Worm (Caenorhabditis elegans): ENCODE data around the gene vnut-1.

The vnut-1 gene

DNA sequence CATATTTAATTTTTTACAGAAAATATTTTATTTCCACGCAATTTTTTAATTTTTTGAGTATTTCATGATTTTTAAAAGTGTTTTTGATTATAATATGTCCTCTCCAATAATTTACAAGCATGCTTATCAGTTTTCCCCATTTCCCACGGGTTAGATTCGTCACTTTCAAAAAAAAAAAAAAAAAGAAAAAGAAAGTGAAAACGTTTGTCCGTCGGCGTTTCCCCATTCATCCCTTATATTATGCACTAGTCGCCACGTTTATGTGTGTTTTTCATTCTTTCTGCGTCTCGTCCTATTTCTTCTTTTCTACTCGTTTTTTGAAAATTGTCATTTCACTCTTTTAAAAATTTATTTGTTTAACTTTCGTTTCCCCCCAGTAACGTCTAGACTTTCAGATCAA lies at the start of gene vnut-1:
TSS of gene vnut-1 (plus strand) at position 396 of the 400 bp plus-strand sequence.
- TF ChIP-seq snpc-4 (tag; optimal IDR thresholded peaks at IDR 0.05), result no peak
- TF ChIP-seq blmp-1 (tag; optimal IDR thresholded peaks at IDR 0.05), result peak; percentile 58

DNA sequence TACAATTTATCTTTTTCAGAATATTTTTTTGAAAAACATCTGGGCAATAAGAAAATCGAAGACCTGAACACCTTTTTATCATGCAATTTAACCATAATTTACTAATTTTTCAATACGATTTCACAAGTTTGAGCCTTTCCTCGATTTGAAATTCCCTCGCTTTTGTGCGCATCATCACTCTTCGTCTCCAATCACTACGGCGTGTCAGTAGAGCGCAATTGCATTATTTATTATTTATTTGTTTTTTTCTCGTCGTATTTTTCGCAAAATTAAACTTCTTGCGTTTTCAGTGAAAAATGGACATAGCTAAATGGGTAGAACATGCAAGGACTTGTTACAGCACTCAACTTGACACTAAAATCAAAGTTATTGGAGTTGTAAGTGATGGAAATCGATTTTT lies 48.5 kb upstream of the vnut-1 start, which contains the start of gene smg-8:
TSS of gene smg-8 (plus strand) at position 266 of the 400 bp plus-strand sequence.
- TF ChIP-seq mep-1 (tag; optimal IDR thresholded peaks at IDR 0.05), result peak; percentile 82
- no peak for TF ChIP-seq tbx-8 (GFP tag; optimal IDR thresholded peaks at IDR 0.05)
- peak; percentile 26 for TF ChIP-seq lin-13 (tag; optimal IDR thresholded peaks at IDR 0.05)
- peak; percentile 57 for TF ChIP-seq ceh-39 (tag; optimal IDR thresholded peaks at IDR 0.05)
- TF ChIP-seq nhr-237 (tag; optimal IDR thresholded peaks at IDR 0.05), result peak; percentile 85
- no peak for TF ChIP-seq mls-2 (tag; optimal IDR thresholded peaks at IDR 0.05)
- peak; percentile 81 for TF ChIP-seq lsy-2 (tag; optimal IDR thresholded peaks at IDR 0.05)
- TF ChIP-seq blmp-1 (tag; optimal IDR thresholded peaks at IDR 0.05), result no peak
- TF ChIP-seq pha-4 (tag; optimal IDR thresholded peaks at IDR 0.05), result peak; percentile 75
- peak; percentile 91 for TF ChIP-seq ces-1 (GFP tag; optimal IDR thresholded peaks at IDR 0.05)
- TF ChIP-seq cnd-1 (tag; optimal IDR thresholded peaks at IDR 0.05), result peak; percentile 13
- peak; percentile 11 for TF ChIP-seq sptf-1 (tag; optimal IDR thresholded peaks at IDR 0.05)

DNA sequence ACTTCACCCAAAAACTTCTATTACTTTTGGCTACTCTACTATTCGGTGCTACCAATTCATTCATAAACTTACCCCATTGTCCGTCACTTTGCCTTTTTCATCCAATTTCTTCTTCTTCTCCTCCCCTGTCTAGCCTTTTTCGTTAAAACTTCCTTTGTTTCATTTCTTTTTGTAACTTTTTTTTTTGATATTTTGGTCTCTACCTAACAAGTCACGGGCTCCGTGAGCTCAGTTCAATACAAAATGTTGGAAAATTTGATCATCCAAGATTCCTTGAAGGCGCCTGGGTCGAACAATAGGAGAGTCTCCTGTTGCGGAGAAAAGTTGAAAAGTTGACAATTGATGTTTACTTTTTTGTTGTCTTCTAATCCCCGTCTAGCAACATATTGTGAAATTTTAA lies 37.7 kb upstream of the vnut-1 start:
- TF ChIP-seq lin-32 (GFP tag; optimal IDR thresholded peaks at IDR 0.05) (no peak), nhr-2 (tag; optimal IDR thresholded peaks at IDR 0.05) (no peak), ceh-43 (GFP tag; optimal IDR thresholded peaks at IDR 0.05) (no peak), nhr-28 (tag; optimal IDR thresholded peaks at IDR 0.05) (no peak), mep-1 (tag; optimal IDR thresholded peaks at IDR 0.05) (no peak), tbx-8 (GFP tag; optimal IDR thresholded peaks at IDR 0.05) (no peak), unc-120 (tag; optimal IDR thresholded peaks at IDR 0.05; ENCODE audit: poor library complexity, severe bottlenecking) (no peak), bed-3 (GFP tag; optimal IDR thresholded peaks at IDR 0.05) (no peak), mls-2 (tag; optimal IDR thresholded peaks at IDR 0.05) (no peak)

DNA sequence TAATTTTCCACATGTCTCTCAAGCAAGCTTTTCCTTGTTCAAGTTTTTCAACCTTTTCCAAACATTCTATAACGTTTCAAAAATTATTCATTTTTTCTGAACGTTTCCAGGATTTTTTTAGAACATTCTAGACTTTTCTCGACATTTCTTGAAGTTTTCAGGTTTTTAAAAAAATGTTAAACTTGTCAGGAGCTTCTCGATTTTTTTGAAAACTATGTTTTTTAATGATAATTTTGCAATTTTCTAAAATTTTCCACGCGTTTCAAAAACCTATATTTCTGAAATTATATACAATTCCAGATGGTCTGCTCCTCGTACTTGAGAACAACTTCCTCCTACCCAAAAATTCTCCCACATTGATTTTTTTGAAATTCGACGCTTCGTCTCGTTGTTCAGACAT lies 34.3 kb upstream of the vnut-1 start, which contains the start of gene dmsr-6:
TSS of gene dmsr-6 (plus strand) at position 301 of the 400 bp plus-strand sequence.
- TF ChIP-seq M03D4.4 (tag; optimal IDR thresholded peaks at IDR 0.05), result no peak
- TF ChIP-seq lin-32 (GFP tag; optimal IDR thresholded peaks at IDR 0.05), result no peak
- no peak for TF ChIP-seq ztf-11 (tag; optimal IDR thresholded peaks at IDR 0.05)
- TF ChIP-seq mep-1 (tag; optimal IDR thresholded peaks at IDR 0.05), result no peak
- no peak for TF ChIP-seq bed-3 (GFP tag; optimal IDR thresholded peaks at IDR 0.05)
- TF ChIP-seq unc-120 (tag; optimal IDR thresholded peaks at IDR 0.05; ENCODE audit: poor library complexity, severe bottlenecking), result no peak

DNA sequence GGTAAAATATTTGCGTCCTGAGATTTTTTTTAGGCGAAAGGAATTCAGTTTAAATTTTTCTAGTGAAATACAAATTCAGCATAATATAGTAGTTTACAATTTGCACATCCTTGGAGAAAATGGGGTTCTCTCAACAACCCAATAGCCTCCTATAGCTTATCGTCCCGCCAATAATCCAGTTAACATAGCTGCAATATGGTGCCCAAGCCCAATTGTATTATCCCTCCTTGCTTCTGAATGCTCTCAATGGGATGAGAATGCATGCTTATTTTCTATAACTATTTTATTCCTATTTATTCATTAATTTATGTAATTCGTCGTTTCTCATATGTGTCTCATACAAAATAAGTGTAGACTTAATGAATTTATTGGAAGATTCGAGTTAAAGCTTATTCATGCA lies 19.6 kb upstream of the vnut-1 start:
- TF ChIP-seq elt-1 (tag; optimal IDR thresholded peaks at IDR 0.05; ENCODE audit: borderline replicate concordance, insufficient read depth) (no peak), pha-4 (tag; optimal IDR thresholded peaks at IDR 0.05) (no peak), ces-1 (GFP tag; optimal IDR thresholded peaks at IDR 0.05) (peak; percentile 99), lsy-2 (tag; optimal IDR thresholded peaks at IDR 0.05) (no peak), nhr-237 (tag; optimal IDR thresholded peaks at IDR 0.05) (no peak)

DNA sequence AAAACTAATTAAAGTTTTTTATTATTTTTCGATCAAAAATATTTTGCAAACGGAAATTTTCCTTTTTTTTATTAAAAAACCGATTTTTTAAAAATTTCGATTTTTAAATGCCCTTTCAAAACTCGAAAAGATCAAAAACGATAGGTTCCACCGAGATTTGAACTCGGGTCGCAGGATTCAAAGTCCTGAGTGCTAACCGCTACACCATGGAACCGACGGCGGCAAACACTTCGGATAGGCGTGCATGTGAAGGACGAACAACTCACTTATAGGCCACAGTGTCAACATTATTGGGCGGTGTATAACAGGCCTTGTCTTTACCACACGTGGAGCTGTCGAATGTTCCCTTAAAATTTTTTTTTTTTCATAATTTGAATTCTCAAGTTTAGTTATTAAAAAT lies 14.9 kb upstream of the vnut-1 start:
- TF ChIP-seq drap-1 (GFP tag; optimal IDR thresholded peaks at IDR 0.05) (peak; percentile 10), sptf-1 (tag; optimal IDR thresholded peaks at IDR 0.05) (no peak), cnd-1 (tag; optimal IDR thresholded peaks at IDR 0.05) (peak; percentile 30), lsy-2 (tag; optimal IDR thresholded peaks at IDR 0.05) (no peak), bed-3 (GFP tag; optimal IDR thresholded peaks at IDR 0.05) (no peak), ceh-83 (GFP tag; optimal IDR thresholded peaks at IDR 0.05) (peak; percentile 18), nhr-2 (tag; optimal IDR thresholded peaks at IDR 0.05) (peak; percentile 6), M03D4.4 (tag; optimal IDR thresholded peaks at IDR 0.05) (peak; percentile 20)

DNA sequence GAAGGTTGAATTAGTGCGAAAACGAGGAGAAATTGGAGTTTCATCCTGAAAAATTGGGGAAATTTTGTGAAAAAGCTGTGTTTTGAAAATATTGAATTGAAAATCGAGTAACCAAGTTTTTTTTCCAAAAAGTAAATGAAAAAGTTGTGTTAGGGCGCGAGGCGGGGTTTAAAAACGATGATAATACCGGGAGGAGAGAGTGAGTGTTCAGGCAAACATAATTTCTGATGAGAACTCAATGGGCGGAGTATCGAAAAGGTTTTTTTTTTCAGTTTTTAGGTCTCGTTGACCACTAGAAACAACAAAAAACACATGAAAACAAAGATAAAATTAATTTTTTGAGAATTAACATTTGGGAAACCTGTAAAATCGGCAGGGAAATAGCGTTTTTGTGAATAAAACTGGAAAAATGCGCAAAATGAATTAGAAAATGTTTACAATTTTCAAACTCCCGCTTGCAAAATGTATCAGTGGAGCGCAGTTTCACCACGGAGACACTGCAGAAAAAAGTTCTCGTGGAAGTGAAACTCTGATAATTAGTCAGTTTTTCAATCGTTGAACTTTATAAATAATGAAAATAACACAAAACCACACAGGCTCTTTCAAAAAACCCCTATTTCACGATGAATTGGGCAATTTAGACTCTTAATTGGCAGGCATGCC lies 9.9 kb upstream of the vnut-1 start, which contains the start of gene C13B4.1:
TSS of gene C13B4.1 (minus strand) at position 51 of the 663 bp plus-strand sequence.
- TF ChIP-seq pha-4 (tag; optimal IDR thresholded peaks at IDR 0.05) (no peak), ceh-83 (GFP tag; optimal IDR thresholded peaks at IDR 0.05) (no peak), mep-1 (tag; optimal IDR thresholded peaks at IDR 0.05) (peak; percentile 34), M03D4.4 (tag; optimal IDR thresholded peaks at IDR 0.05) (no peak), drap-1 (GFP tag; optimal IDR thresholded peaks at IDR 0.05) (no peak), ztf-11 (tag; optimal IDR thresholded peaks at IDR 0.05) (no peak), ces-1 (GFP tag; optimal IDR thresholded peaks at IDR 0.05) (no peak)

Measured in whole organism, mixed stage, embryonic.